Fruit fly (Drosophila melanogaster): Measurements from ENCODE around the gene bai.

bai gene

dm6 chr3R:25080446-25080845 is 41.3 kb downstream of the bai start:
- TF ChIP-seq CG10209 (GFP tag; optimal IDR thresholded peaks at IDR 0.05) (no peak), wek (GFP tag; optimal IDR thresholded peaks at IDR 0.05) (peak; percentile 22), CG9932 (GFP tag; IDR thresholded peaks at IDR 0.05) (no peak), HmgD (GFP tag; optimal IDR thresholded peaks at IDR 0.05) (no peak), ato (GFP tag; IDR thresholded peaks at IDR 0.05; ENCODE audit: partially characterized antibody) (0 out of 2 replicates have a peak, but pooled peaks have one; percentile 25), btn (GFP tag; optimal IDR thresholded peaks at IDR 0.05) (no peak), Side (GFP tag; optimal IDR thresholded peaks at IDR 0.05) (no peak), prd (optimal IDR thresholded peaks at IDR 0.05) (no peak), prd (GFP tag; IDR thresholded peaks at IDR 0.05) (no peak), CG9437 (GFP tag; optimal IDR thresholded peaks at IDR 0.05) (no peak), seq (GFP tag; IDR thresholded peaks at IDR 0.05) (peak; percentile 44; the same call in 1 of the 2 replicates), ci (GFP tag; IDR thresholded peaks at IDR 0.05) (no peak), gce (GFP tag; IDR thresholded peaks at IDR 0.05) (no peak), Jarid2 (GFP tag; optimal IDR thresholded peaks at IDR 0.05) (peak; percentile 92), disco-r (GFP tag; optimal IDR thresholded peaks at IDR 0.05) (no peak), ash1 (GFP tag; optimal IDR thresholded peaks at IDR 0.05) (no peak), CG31365 (tag; optimal IDR thresholded peaks at IDR 0.05) (no peak), CG10321 (GFP tag; IDR thresholded peaks at IDR 0.05) (peak; percentile 98), Drgx (GFP tag; IDR thresholded peaks at IDR 0.05) (no peak), CG34224 (GFP tag; IDR thresholded peaks at IDR 0.05; ENCODE audit: partially characterized antibody) (peak; percentile 41; the same call in 1 of the 3 replicates), CG2199 (GFP tag; IDR thresholded peaks at IDR 0.05) (peak; percentile 75; the same call in 1 of the 3 replicates), dmrt99B (tag; optimal IDR thresholded peaks at IDR 0.05) (no peak), unpg (GFP tag; optimal IDR thresholded peaks at IDR 0.05) (no peak), dimm (GFP tag; IDR thresholded peaks at IDR 0.05) (no peak), Nf-YA (GFP tag; IDR thresholded peaks at IDR 0.05) (peak; percentile 99), ftz-f1 (GFP tag; optimal IDR thresholded peaks at IDR 0.05) (peak; percentile 39), crp (GFP tag; optimal IDR thresholded peaks at IDR 0.05) (no peak), CG1602 (GFP tag; optimal IDR thresholded peaks at IDR 0.05) (no peak), CG1832 (GFP tag; optimal IDR thresholded peaks at IDR 0.05) (peak; percentile 94), Usf (GFP tag; optimal IDR thresholded peaks at IDR 0.05) (no peak), Awh (GFP tag; IDR thresholded peaks at IDR 0.05) (0 out of 2 replicates have a peak, but pooled peaks have one; percentile 8), z (GFP tag; IDR thresholded peaks at IDR 0.05) (no peak), knrl (GFP tag; IDR thresholded peaks at IDR 0.05; ENCODE audit: partially characterized antibody) (no peak), CG32772 (GFP tag; IDR thresholded peaks at IDR 0.05) (no peak), jing (GFP tag; optimal IDR thresholded peaks at IDR 0.05) (peak; percentile 85), cg (GFP tag; optimal IDR thresholded peaks at IDR 0.05) (peak; percentile 40), CoRest (tag; optimal IDR thresholded peaks at IDR 0.05) (peak; percentile 43), ttk (GFP tag; IDR thresholded peaks at IDR 0.05) (no peak), Adf1 (GFP tag; IDR thresholded peaks at IDR 0.05) (no peak), CG17361 (GFP tag; IDR thresholded peaks at IDR 0.05) (no peak), sens (GFP tag) (peak; percentile 37), zf30C (GFP tag; optimal IDR thresholded peaks at IDR 0.05) (peak; percentile 41), D (optimal IDR thresholded peaks at IDR 0.05) (no peak), D (GFP tag; optimal IDR thresholded peaks at IDR 0.05) (no peak), CG2712 (tag; optimal IDR thresholded peaks at IDR 0.05) (no peak), twi (tag; optimal IDR thresholded peaks at IDR 0.05) (peak; percentile 47), Mad (GFP tag; optimal IDR thresholded peaks at IDR 0.05) (no peak), Atf3 (GFP tag; optimal IDR thresholded peaks at IDR 0.05) (no peak), CG6272 (GFP tag; IDR thresholded peaks at IDR 0.05) (no peak), chn (GFP tag; optimal IDR thresholded peaks at IDR 0.05) (no peak), Hr78 (GFP tag; optimal IDR thresholded peaks at IDR 0.05) (no peak), Eip74EF (GFP tag; optimal IDR thresholded peaks at IDR 0.05) (no peak)

All from whole organism, embryonic.